Fruit fly (Drosophila melanogaster) whole organism, embryonic: ENCODE measurements around the gene SCCRO4.

Source experiments
- Atf-2 ChIP-seq: fragments of 200-800 bp; sonication (Bioruptor generic); optimal IDR thresholded peaks from 2 replicates; lab custom pipeline; 2016; ENCODE audit warnings: missing biosample characterization, missing genetic modification characterization
- Blimp-1 ChIP-seq: fragments of 200-800 bp; sonication (Bioruptor generic); optimal IDR thresholded peaks from 3 replicates; lab custom pipeline; 2018; ENCODE audit warnings: missing biosample characterization, missing genetic modification characterization, mild to moderate bottlenecking, moderate library complexity, missing genetic modification reagents
- CG10209 ChIP-seq: fragments of 200-800 bp; sonication (Bioruptor generic); optimal IDR thresholded peaks from 3 replicates; lab custom pipeline; 2017; ENCODE audit warnings: missing biosample characterization, mild to moderate bottlenecking, missing genetic modification characterization, missing genetic modification reagents
- CG10366 ChIP-seq: fragments of 200-800 bp; sonication (Bioruptor generic); IDR thresholded peaks from 2 replicates; pipeline ENCODE4 v1.3.6; 2022; ENCODE audit warnings: missing biosample characterization, missing genetic modification characterization
- CG12744 ChIP-seq: fragments of 200-800 bp; sonication (Bioruptor generic); optimal IDR thresholded peaks from 2 replicates; lab custom pipeline; 2016; ENCODE audit warnings: missing biosample characterization, missing genetic modification characterization
- CG14014 ChIP-seq: fragments of 200-800 bp; sonication (Bioruptor generic); IDR thresholded peaks from 2 replicates; pipeline ENCODE4 v1.3.6; 2022; ENCODE audit warnings: missing biosample characterization, missing genetic modification characterization
- CG14667 ChIP-seq: fragments of 200-800 bp; sonication (Bioruptor generic); IDR thresholded peaks from 2 replicates; pipeline ENCODE4 v1.3.6; 2022; ENCODE audit warnings: missing biosample characterization, missing genetic modification characterization
- CG17328 ChIP-seq: fragments of 200-800 bp; sonication (Bioruptor generic); IDR thresholded peaks from 2 replicates; pipeline ENCODE4 v1.3.6; 2022; ENCODE audit warnings: missing biosample characterization, missing genetic modification characterization
- CG18599 ChIP-seq: fragments of 200-800 bp; sonication (Bioruptor generic); optimal IDR thresholded peaks from 3 replicates; lab custom pipeline; 2017; ENCODE audit warnings: missing biosample characterization, missing genetic modification characterization, mild to moderate bottlenecking, moderate library complexity, missing genetic modification reagents
- CG2199 ChIP-seq: fragments of 200-800 bp; sonication (Bioruptor generic); IDR thresholded peaks from 3 replicates; pipeline ENCODE4 v1.3.6; 2022; ENCODE audit warnings: missing biosample characterization, missing genetic modification characterization
- CG2202 ChIP-seq: fragments of 200-800 bp; sonication (Bioruptor generic); optimal IDR thresholded peaks from 2 replicates; lab custom pipeline; 2018; ENCODE audit warnings: missing biosample characterization, mild to moderate bottlenecking, missing genetic modification characterization
- CG3065 ChIP-seq: fragments of 200-800 bp; sonication (Bioruptor generic); optimal IDR thresholded peaks from 2 replicates; lab custom pipeline; 2016; ENCODE audit warnings: missing biosample characterization, missing genetic modification characterization
- CG4617 ChIP-seq: fragments of 200-800 bp; sonication (Bioruptor generic); optimal IDR thresholded peaks from 3 replicates; lab custom pipeline; 2016; ENCODE audit warnings: missing biosample characterization, missing genetic modification characterization, borderline replicate concordance
- CG6683 ChIP-seq: fragments of 200-800 bp; sonication (Bioruptor generic); optimal IDR thresholded peaks from 2 replicates; lab custom pipeline; 2017; ENCODE audit warnings: missing biosample characterization, mild to moderate bottlenecking, missing genetic modification characterization, missing genetic modification reagents
- CG6791 ChIP-seq: fragments of 200-800 bp; sonication (Bioruptor generic); IDR thresholded peaks from 3 replicates; pipeline ENCODE4 v1.3.6; 2022; ENCODE audit warnings: missing biosample characterization, missing genetic modification characterization; ENCODE audit not compliant: partially characterized antibody
- CG7372 ChIP-seq: fragments of 200-800 bp; sonication (Bioruptor generic); IDR thresholded peaks from 2 replicates; pipeline ENCODE4 v1.3.6; 2022; ENCODE audit warnings: missing biosample characterization, missing genetic modification characterization
- CG8281 ChIP-seq: fragments of 200-800 bp; sonication (Bioruptor generic); optimal IDR thresholded peaks from 2 replicates; lab custom pipeline; 2018; ENCODE audit warnings: missing biosample characterization, mild to moderate bottlenecking, missing genetic modification characterization, moderate library complexity
- CG8478 ChIP-seq: fragments of >200 bp; optimal IDR thresholded peaks from 2 replicates; lab custom pipeline; 2018
- CG9876 ChIP-seq: fragments of 200-800 bp; sonication (Bioruptor generic); optimal IDR thresholded peaks from 2 replicates; lab custom pipeline; 2016; ENCODE audit warnings: missing biosample characterization, missing genetic modification characterization
- CTCF ChIP-seq: fragments of 200-800 bp; sonication (Bioruptor generic); optimal IDR thresholded peaks from 2 replicates; lab custom pipeline; 2017; ENCODE audit warnings: missing biosample characterization, mild to moderate bottlenecking, missing genetic modification characterization, moderate library complexity
- D19B ChIP-seq: fragments of 200-800 bp; sonication (Bioruptor generic); optimal IDR thresholded peaks from 2 replicates; lab custom pipeline; 2017; ENCODE audit warnings: missing biosample characterization, mild to moderate bottlenecking, missing genetic modification characterization
- Dbx ChIP-seq: fragments of 200-800 bp; sonication (Bioruptor generic); IDR thresholded peaks from 3 replicates; pipeline ENCODE4 v1.3.6; 2022; ENCODE audit warnings: missing biosample characterization, missing genetic modification characterization
- Dek ChIP-seq: fragments of 200-800 bp; sonication (Bioruptor generic); optimal IDR thresholded peaks from 3 replicates; lab custom pipeline; 2019; ENCODE audit warnings: missing biosample characterization, mild to moderate bottlenecking, missing genetic modification characterization, moderate library complexity
- Dref ChIP-seq: fragments of 200-800 bp; sonication (Bioruptor generic); IDR thresholded peaks from 2 replicates; pipeline ENCODE4 v1.3.6; 2022; ENCODE audit warnings: missing biosample characterization, missing genetic modification characterization
- Fer3 ChIP-seq: fragments of 200-800 bp; sonication (Bioruptor generic); optimal IDR thresholded peaks from 2 replicates; lab custom pipeline; 2018; ENCODE audit warnings: missing biosample characterization, mild to moderate bottlenecking, missing genetic modification characterization, moderate library complexity
- GATAe ChIP-seq: fragments of 200-800 bp; sonication (Bioruptor generic); conservative IDR thresholded peaks from 2 replicates; pipeline ENCODE4 v1.3.6; 2022; ENCODE audit warnings: missing biosample characterization, missing genetic modification characterization
- Hand ChIP-seq: fragments of 200-800 bp; sonication (Bioruptor generic); optimal IDR thresholded peaks from 2 replicates; lab custom pipeline; 2017; ENCODE audit warnings: mild to moderate bottlenecking, missing biosample characterization, missing genetic modification reagents, missing genetic modification characterization
- Lim3 ChIP-seq: fragments of 200-800 bp; sonication (Bioruptor generic); IDR thresholded peaks from 2 replicates; pipeline ENCODE4 v1.3.6; 2022; ENCODE audit warnings: missing biosample characterization, missing genetic modification characterization
- Neu2 ChIP-seq: fragments of 200-800 bp; sonication (Bioruptor generic); optimal IDR thresholded peaks from 3 replicates; lab custom pipeline; 2016; ENCODE audit warnings: missing biosample characterization, missing genetic modification characterization, borderline replicate concordance
- Nf-YA ChIP-seq: fragments of 200-800 bp; sonication (Bioruptor generic); IDR thresholded peaks from 2 replicates; pipeline ENCODE4 v1.3.6; 2022; ENCODE audit warnings: missing biosample characterization, missing genetic modification characterization
- Optix ChIP-seq: fragments of 200-800 bp; sonication (Bioruptor generic); IDR thresholded peaks from 3 replicates; pipeline ENCODE4 v1.3.6; 2022; ENCODE audit warnings: missing biosample characterization, missing genetic modification characterization
- PHDP ChIP-seq: fragments of 200-800 bp; sonication (Bioruptor generic); optimal IDR thresholded peaks from 3 replicates; lab custom pipeline; 2018; ENCODE audit warnings: missing biosample characterization, mild to moderate bottlenecking, missing genetic modification characterization, moderate library complexity
- Pdp1 ChIP-seq, 2 experiments: fragments of 200-800 bp; sonication (Bioruptor generic); optimal IDR thresholded peaks; 3 replicates each; lab custom pipeline; 2016; ENCODE audit warnings: missing biosample characterization in 2 of 2, missing genetic modification characterization in 2 of 2, mild to moderate bottlenecking in 1 of 2, moderate library complexity in 1 of 2
- Scr ChIP-seq: fragments of 200-800 bp; sonication (Bioruptor generic); IDR thresholded peaks from 2 replicates; pipeline ENCODE4 v1.3.6; 2022; ENCODE audit warnings: missing biosample characterization, missing genetic modification characterization; ENCODE audit not compliant: partially characterized antibody
- Sin3A ChIP-seq: fragments of >200 bp; optimal IDR thresholded peaks from 2 replicates; lab custom pipeline; 2018
- Sry-β ChIP-seq: fragments of 200-800 bp; sonication (Bioruptor generic); optimal IDR thresholded peaks from 2 replicates; lab custom pipeline; 2018; ENCODE audit warnings: missing biosample characterization, mild to moderate bottlenecking, missing genetic modification characterization, moderate library complexity
- aop ChIP-seq: fragments of 200-800 bp; sonication (Bioruptor generic); IDR thresholded peaks from 2 replicates; pipeline ENCODE4 v1.3.6; 2022; ENCODE audit warnings: missing biosample characterization, missing genetic modification characterization
- ap ChIP-seq: fragments of 200-800 bp; sonication (Bioruptor generic); IDR thresholded peaks from 2 replicates; pipeline ENCODE4 v1.3.6; 2022; ENCODE audit warnings: missing biosample characterization, missing genetic modification characterization
- crc ChIP-seq: fragments of 200-800 bp; sonication (Bioruptor generic); optimal IDR thresholded peaks from 2 replicates; lab custom pipeline; 2016; ENCODE audit warnings: missing biosample characterization, missing genetic modification characterization
- da ChIP-seq: fragments of 200-800 bp; sonication (Bioruptor generic); optimal IDR thresholded peaks from 2 replicates; lab custom pipeline; 2016; ENCODE audit warnings: missing biosample characterization, missing genetic modification characterization
- dysf ChIP-seq: fragments of 200-800 bp; sonication (Bioruptor generic); IDR thresholded peaks from 3 replicates; pipeline ENCODE4 v1.3.6; 2022; ENCODE audit warnings: missing biosample characterization, missing genetic modification characterization
- lov ChIP-seq, 2 experiments: fragments of 200-800 bp in 1 of 2; fragments of >200 bp in 1 of 2; sonication (Bioruptor generic) in 1 of 2; IDR thresholded peaks in 1 of 2; optimal IDR thresholded peaks in 1 of 2; 2 replicates in 1 of 2; 3 replicates in 1 of 2; pipeline versions ENCODE4 v1.3.6 to Lab custom; 2017 to 2022; ENCODE audit warnings: missing biosample characterization in 1 of 2, missing genetic modification characterization in 1 of 2
- mam ChIP-seq: fragments of 200-800 bp; sonication (Bioruptor generic); optimal IDR thresholded peaks from 3 replicates; lab custom pipeline; 2016; ENCODE audit warnings: missing biosample characterization, missing genetic modification characterization
- rib ChIP-seq: fragments of 200-800 bp; sonication (Bioruptor generic); IDR thresholded peaks from 2 replicates; pipeline ENCODE4 v1.3.6; 2022; ENCODE audit warnings: missing biosample characterization, missing genetic modification characterization
- seq ChIP-seq: fragments of 200-800 bp; sonication (Bioruptor generic); IDR thresholded peaks from 2 replicates; pipeline ENCODE4 v1.3.6; 2022; ENCODE audit warnings: missing biosample characterization, missing genetic modification characterization
- sim ChIP-seq: fragments of 200-800 bp; sonication (Bioruptor generic); IDR thresholded peaks from 2 replicates; pipeline ENCODE4 v1.3.6; 2022; ENCODE audit warnings: missing biosample characterization, missing genetic modification characterization
- slbo ChIP-seq: fragments of 200-800 bp; sonication (Bioruptor generic); IDR thresholded peaks from 2 replicates; pipeline ENCODE4 v1.3.6; 2022; ENCODE audit warnings: missing biosample characterization, missing genetic modification characterization
- so ChIP-seq: fragments of 200-800 bp; sonication (Bioruptor generic); IDR thresholded peaks from 3 replicates; pipeline ENCODE4 v1.3.6; 2022; ENCODE audit warnings: missing biosample characterization, missing genetic modification characterization
- toy ChIP-seq: fragments of 200-800 bp; sonication (Bioruptor generic); IDR thresholded peaks from 2 replicates; pipeline ENCODE4 v1.3.6; 2022; ENCODE audit warnings: missing biosample characterization, missing genetic modification characterization
- wor ChIP-seq: fragments of 200-800 bp; sonication (Bioruptor generic); IDR thresholded peaks from 2 replicates; pipeline ENCODE4 v1.3.6; 2022; ENCODE audit warnings: missing biosample characterization, missing genetic modification characterization
- z ChIP-seq: fragments of 200-800 bp; sonication (Bioruptor generic); IDR thresholded peaks from 3 replicates; pipeline ENCODE4 v1.3.6; 2022; ENCODE audit warnings: missing biosample characterization, missing genetic modification characterization

Gene SCCRO4

dm6 chr3L:20302081-20302630 is 2.9 kb downstream of the SCCRO4 start, which contains the start of gene Pex23 (continued):
- peak; percentile 64 for TF ChIP-seq ap (GFP tag; lab: Robert Waterston, UW)
- TF ChIP-seq sim (GFP tag; lab: Robert Waterston, UW): no peak
- no peak for TF ChIP-seq aop (GFP tag; lab: Robert Waterston, UW)
- peak; percentile 16 for TF ChIP-seq CTCF (GFP tag; lab: Kevin White, UChicago)
- TF ChIP-seq CG17328 (GFP tag; lab: Robert Waterston, UW): peak; percentile 77
- TF ChIP-seq wor (GFP tag; lab: Robert Waterston, UW): peak; percentile 60; the same call in 1 of the 2 replicates
- peak; percentile 30 for TF ChIP-seq crc
- peak; percentile 54 for TF ChIP-seq CG6683
- peak; percentile 52; the same call in 1 of the 2 replicates for TF ChIP-seq Nf-YA
- peak; percentile 88 for TF ChIP-seq Dref
- TF ChIP-seq Fer3: peak; percentile 77
- TF ChIP-seq rib (GFP tag; lab: Robert Waterston, UW): peak; percentile 99
- TF ChIP-seq Scr: peak; percentile 99
- TF ChIP-seq slbo (GFP tag; lab: Robert Waterston, UW): peak; percentile 91
- TF ChIP-seq CG6791 (GFP tag; lab: Robert Waterston, UW): peak; percentile 95
- TF ChIP-seq CG18599 (GFP tag; lab: Kevin White, UChicago): peak; percentile 80
- peak; percentile 78 for TF ChIP-seq CG7372
- TF ChIP-seq CG2199: peak; percentile 65; the same call in 1 of the 3 replicates
- no peak for TF ChIP-seq Blimp-1 (GFP tag; lab: Kevin White, UChicago)
- peak; percentile 80 for TF ChIP-seq CG14014 (GFP tag; lab: Robert Waterston, UW)
- peak; percentile 71 for TF ChIP-seq PHDP (tag; lab: Kevin White, UChicago)
- no peak; the same call in 1 of the 2 replicates for TF ChIP-seq GATAe (GFP tag; lab: Robert Waterston, UW)
- peak; percentile 53 for TF ChIP-seq CG9876 (GFP tag; lab: Kevin White, UChicago)
- peak; percentile 77 for TF ChIP-seq CG14667 (GFP tag; lab: Robert Waterston, UW)
- TF ChIP-seq Dek: peak; percentile 73
- peak; percentile 77 for TF ChIP-seq dysf (GFP tag; lab: Robert Waterston, UW)
- peak; percentile 56; the same call in 1 of the 3 replicates for TF ChIP-seq so (GFP tag; lab: Robert Waterston, UW)
- no peak for TF ChIP-seq z (GFP tag; lab: Robert Waterston, UW)
- TF ChIP-seq Sry-β (GFP tag; lab: Kevin White, UChicago): peak; percentile 66
- peak in 1 of 2 experiments; percentile 72 for TF ChIP-seq Pdp1 (GFP tag; optimal IDR thresholded peaks at IDR 0.05; lab: Kevin White, UChicago)
- TF ChIP-seq CG4617 (GFP tag; lab: Kevin White, UChicago): peak; percentile 93
- TF ChIP-seq Dbx (GFP tag; lab: Robert Waterston, UW): peak; percentile 79
- TF ChIP-seq Hand: peak; percentile 1
- TF ChIP-seq CG8281 (tag; lab: Kevin White, UChicago): peak; percentile 20
- TF ChIP-seq CG3065: peak; percentile 78
- no peak for TF ChIP-seq Neu2
- peak; percentile 73 for TF ChIP-seq CG10209 (GFP tag; lab: Kevin White, UChicago)
- peak; percentile 15 for TF ChIP-seq da (GFP tag; lab: Kevin White, UChicago)
- no peak for TF ChIP-seq lov (optimal IDR thresholded peaks at IDR 0.05; lab: Kevin White, UChicago)
- TF ChIP-seq lov (GFP tag; IDR thresholded peaks at IDR 0.05; lab: Robert Waterston, UW): peak; percentile 80; the same call in 1 of the 3 replicates
- TF ChIP-seq CG2202 (tag; lab: Kevin White, UChicago): peak; percentile 49
- peak; percentile 95 for TF ChIP-seq Sin3A
- peak; percentile 78 for TF ChIP-seq CG10366 (GFP tag; lab: Robert Waterston, UW)
- TF ChIP-seq Optix (GFP tag; lab: Robert Waterston, UW): peak; percentile 54; the same call in 2 of the 3 replicates
- no peak for TF ChIP-seq CG8478 (lab: Kevin White, UChicago)
- no peak for TF ChIP-seq Lim3 (GFP tag; lab: Robert Waterston, UW)
- TF ChIP-seq seq (GFP tag; lab: Robert Waterston, UW): peak; percentile 71
- TF ChIP-seq Atf-2 (GFP tag; lab: Kevin White, UChicago): peak; percentile 32
- TF ChIP-seq toy (GFP tag; lab: Robert Waterston, UW): no peak
- TF ChIP-seq mam (GFP tag; lab: Kevin White, UChicago): peak; percentile 87
- peak; percentile 17 for TF ChIP-seq CG12744 (GFP tag; lab: Kevin White, UChicago)
- TF ChIP-seq D19B (GFP tag; lab: Kevin White, UChicago): no peak
